Fruit fly (Drosophila melanogaster): ENCODE measurements around the gene CG5078.

The CG5078 gene

DNA sequence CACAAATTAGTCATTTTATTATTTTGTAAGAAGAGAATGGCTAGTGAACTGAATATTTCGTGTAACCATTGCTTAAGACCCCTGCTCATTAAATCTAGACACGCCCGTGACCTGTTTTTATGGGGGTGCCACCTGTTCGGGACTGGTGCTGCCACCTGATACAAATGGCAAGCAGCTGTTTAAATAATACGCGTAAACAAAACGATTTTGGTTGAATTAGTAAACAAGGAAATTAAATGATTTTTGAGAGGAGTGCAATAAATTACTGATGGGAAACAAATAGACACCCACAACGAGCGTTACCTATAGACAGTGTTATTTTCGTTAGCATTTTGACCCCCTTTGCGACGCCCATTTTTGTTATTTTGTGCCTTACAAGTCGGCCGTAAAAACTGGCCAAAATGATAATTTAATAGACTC, 31.0 kb upstream of the CG5078 start (continued):
- TF ChIP-seq CG17359 (tag; optimal IDR thresholded peaks at IDR 0.05) (peak; percentile 85), CG7357 (GFP tag; IDR thresholded peaks at IDR 0.05) (peak; percentile 73), sqz (GFP tag; optimal IDR thresholded peaks at IDR 0.05) (peak; percentile 84), vfl (GFP tag; optimal IDR thresholded peaks at IDR 0.05) (peak; percentile 81), Sox102F (GFP tag; optimal IDR thresholded peaks at IDR 0.05) (peak; percentile 83), zen2 (GFP tag; IDR thresholded peaks at IDR 0.05; ENCODE audit: partially characterized antibody) (no peak), CG6654 (GFP tag; optimal IDR thresholded peaks at IDR 0.05) (peak; percentile 34), CG7786 (GFP tag; optimal IDR thresholded peaks at IDR 0.05) (peak; percentile 84), CG12236 (GFP tag; optimal IDR thresholded peaks at IDR 0.05) (peak; percentile 68), eve (GFP tag; optimal IDR thresholded peaks at IDR 0.05) (no peak), ara (GFP tag; IDR thresholded peaks at IDR 0.05) (no peak), CG12071 (GFP tag; optimal IDR thresholded peaks at IDR 0.05) (peak; percentile 81), CG18599 (GFP tag; optimal IDR thresholded peaks at IDR 0.05) (peak; percentile 92), gfzf (GFP tag; optimal IDR thresholded peaks at IDR 0.05) (peak; percentile 19), CG15696 (tag; optimal IDR thresholded peaks at IDR 0.05) (peak; percentile 70), fd96Cb (tag; optimal IDR thresholded peaks at IDR 0.05) (peak; percentile 82), tin (GFP tag; optimal IDR thresholded peaks at IDR 0.05) (peak; percentile 95), CG3838 (GFP tag; optimal IDR thresholded peaks at IDR 0.05) (no peak), mam (GFP tag; optimal IDR thresholded peaks at IDR 0.05) (peak; percentile 95), CG9797 (GFP tag; optimal IDR thresholded peaks at IDR 0.05) (peak; percentile 18), Stat92E (GFP tag; optimal IDR thresholded peaks at IDR 0.05) (no peak), gsb (GFP tag; IDR thresholded peaks at IDR 0.05) (no peak), CG16815 (GFP tag; optimal IDR thresholded peaks at IDR 0.05) (peak; percentile 77), E2f2 (GFP tag; IDR thresholded peaks at IDR 0.05) (no peak), Bdp1 (GFP tag; optimal IDR thresholded peaks at IDR 0.05) (peak; percentile 77), YL-1 (GFP tag; optimal IDR thresholded peaks at IDR 0.05) (peak; percentile 68), Ptx1 (GFP tag; IDR thresholded peaks at IDR 0.05) (no peak), rib (GFP tag; IDR thresholded peaks at IDR 0.05) (no peak), ttk (GFP tag; IDR thresholded peaks at IDR 0.05) (no peak), vvl (GFP tag; IDR thresholded peaks at IDR 0.05) (no peak), D (optimal IDR thresholded peaks at IDR 0.05) (no peak), D (GFP tag; optimal IDR thresholded peaks at IDR 0.05) (peak; percentile 72), Dll (GFP tag; IDR thresholded peaks at IDR 0.05; ENCODE audit: partially characterized antibody) (no peak), CG31224 (GFP tag; IDR thresholded peaks at IDR 0.05) (no peak), CG5953 (GFP tag; IDR thresholded peaks at IDR 0.05) (no peak), Deaf1 (tag; optimal IDR thresholded peaks at IDR 0.05) (peak; percentile 62), bbx (GFP tag; IDR thresholded peaks at IDR 0.05; ENCODE audit: partially characterized antibody) (no peak), CG12769 (tag; optimal IDR thresholded peaks at IDR 0.05) (peak; percentile 90), Hr3 (GFP tag; optimal IDR thresholded peaks at IDR 0.05) (peak; percentile 90), pho (GFP tag; optimal IDR thresholded peaks at IDR 0.05) (peak; percentile 90), gcm (GFP tag; optimal IDR thresholded peaks at IDR 0.05) (peak; percentile 14), amos (GFP tag; IDR thresholded peaks at IDR 0.05; ENCODE audit: partially characterized antibody) (no peak), Bgb (GFP tag; IDR thresholded peaks at IDR 0.05; ENCODE audit: partially characterized antibody) (no peak), HLHmδ (GFP tag; optimal IDR thresholded peaks at IDR 0.05) (peak; percentile 45), CG16863 (GFP tag; optimal IDR thresholded peaks at IDR 0.05) (peak; percentile 83), NC2β (GFP tag; optimal IDR thresholded peaks at IDR 0.05) (peak; percentile 73), Poxn (GFP tag; IDR thresholded peaks at IDR 0.05) (no peak), CG12104 (GFP tag; optimal IDR thresholded peaks at IDR 0.05) (peak; percentile 79), CG1024 (GFP tag; IDR thresholded peaks at IDR 0.05) (no peak), phol (tag; optimal IDR thresholded peaks at IDR 0.05) (peak; percentile 82), ci (GFP tag; IDR thresholded peaks at IDR 0.05) (no peak)
